Fruit fly (Drosophila melanogaster) whole organism, embryonic: ENCODE measurements around the gene CG8568.
A peak's percentile ranks its signal among the peaks of the same experiment; 100 is the strongest.

Source experiments
- Aef1 ChIP-seq: fragments of 200-800 bp; sonication (Bioruptor generic); IDR thresholded peaks from 3 replicates; pipeline ENCODE4 v1.3.6; 2022; ENCODE audit warnings: missing biosample characterization, missing genetic modification characterization
- CG1024 ChIP-seq: fragments of 200-800 bp; sonication (Bioruptor generic); IDR thresholded peaks from 2 replicates; pipeline ENCODE4 v1.3.6; 2022; ENCODE audit warnings: missing biosample characterization, missing genetic modification characterization
- CG10274 ChIP-seq: fragments of 200-800 bp; sonication (Bioruptor generic); optimal IDR thresholded peaks from 3 replicates; lab custom pipeline; 2017; ENCODE audit warnings: missing biosample characterization, mild to moderate bottlenecking, missing genetic modification characterization
- CG10979 ChIP-seq: fragments of 200-800 bp; sonication (Bioruptor generic); optimal IDR thresholded peaks from 2 replicates; lab custom pipeline; 2018; ENCODE audit warnings: missing biosample characterization, mild to moderate bottlenecking, missing genetic modification characterization, moderate library complexity
- CG1233 ChIP-seq: fragments of 200-800 bp; sonication (Bioruptor generic); optimal IDR thresholded peaks from 4 replicates; lab custom pipeline; 2018; ENCODE audit warnings: missing biosample characterization, mild to moderate bottlenecking, missing genetic modification characterization
- CG12659 ChIP-seq: fragments of 200-800 bp; sonication (Bioruptor generic); optimal IDR thresholded peaks from 3 replicates; lab custom pipeline; 2017; ENCODE audit warnings: mild to moderate bottlenecking, missing biosample characterization, missing genetic modification reagents, missing genetic modification characterization
- CG12942 ChIP-seq: fragments of 200-800 bp; sonication (Bioruptor generic); optimal IDR thresholded peaks from 3 replicates; lab custom pipeline; 2016; ENCODE audit warnings: missing biosample characterization, missing genetic modification characterization
- CG13287 ChIP-seq: fragments of 200-800 bp; sonication (Bioruptor generic); IDR thresholded peaks from 2 replicates; pipeline ENCODE4 v1.3.6; 2022; ENCODE audit warnings: missing biosample characterization, missing genetic modification characterization; ENCODE audit not compliant: partially characterized antibody
- CG13296 ChIP-seq: fragments of 200-800 bp; sonication (Bioruptor generic); optimal IDR thresholded peaks from 3 replicates; lab custom pipeline; 2018; ENCODE audit warnings: missing biosample characterization, mild to moderate bottlenecking, missing genetic modification characterization
- CG15011 ChIP-seq: fragments of 200-800 bp; sonication (Bioruptor generic); optimal IDR thresholded peaks from 3 replicates; lab custom pipeline; 2018; ENCODE audit warnings: missing biosample characterization, mild to moderate bottlenecking, missing genetic modification characterization
- CG1529 ChIP-seq: fragments of 200-800 bp; sonication (Bioruptor generic); optimal IDR thresholded peaks from 3 replicates; lab custom pipeline; 2018; ENCODE audit warnings: missing biosample characterization, missing genetic modification characterization
- CG15479 ChIP-seq: fragments of 200-800 bp; sonication (Bioruptor generic); optimal IDR thresholded peaks from 3 replicates; lab custom pipeline; 2019; ENCODE audit warnings: missing biosample characterization, mild to moderate bottlenecking, missing genetic modification characterization, moderate library complexity
- CG17612 ChIP-seq: fragments of 200-800 bp; sonication (Bioruptor generic); IDR thresholded peaks from 2 replicates; pipeline ENCODE4 v1.3.6; 2022; ENCODE audit warnings: missing biosample characterization, missing genetic modification characterization
- CG2116 ChIP-seq: fragments of 200-800 bp; sonication (Bioruptor generic); optimal IDR thresholded peaks from 3 replicates; lab custom pipeline; 2018; ENCODE audit warnings: missing biosample characterization, mild to moderate bottlenecking, missing genetic modification characterization
- CG2129 ChIP-seq: fragments of 200-800 bp; sonication (Bioruptor generic); IDR thresholded peaks from 2 replicates; pipeline ENCODE4 v1.3.6; 2022; ENCODE audit warnings: missing biosample characterization, missing genetic modification characterization; ENCODE audit not compliant: partially characterized antibody
- CG2202 ChIP-seq: fragments of 200-800 bp; sonication (Bioruptor generic); optimal IDR thresholded peaks from 2 replicates; lab custom pipeline; 2018; ENCODE audit warnings: missing biosample characterization, mild to moderate bottlenecking, missing genetic modification characterization
- CG3065 ChIP-seq: fragments of 200-800 bp; sonication (Bioruptor generic); optimal IDR thresholded peaks from 2 replicates; lab custom pipeline; 2016; ENCODE audit warnings: missing biosample characterization, missing genetic modification characterization
- CG31441 ChIP-seq: fragments of 200-800 bp; sonication (Bioruptor generic); IDR thresholded peaks from 2 replicates; pipeline ENCODE4 v1.3.6; 2022; ENCODE audit warnings: missing biosample characterization, missing genetic modification characterization
- CG7556 ChIP-seq: fragments of 200-800 bp; sonication (Bioruptor generic); optimal IDR thresholded peaks from 2 replicates; lab custom pipeline; 2017; ENCODE audit warnings: missing biosample characterization, mild to moderate bottlenecking, missing genetic modification characterization
- CG7745 ChIP-seq: fragments of 200-800 bp; sonication (Bioruptor generic); optimal IDR thresholded peaks from 2 replicates; lab custom pipeline; 2018; ENCODE audit warnings: missing biosample characterization, mild to moderate bottlenecking, missing genetic modification characterization, moderate library complexity
- CG7928 ChIP-seq: fragments of 200-800 bp; sonication (Bioruptor generic); optimal IDR thresholded peaks from 2 replicates; lab custom pipeline; 2017; ENCODE audit warnings: missing biosample characterization, mild to moderate bottlenecking, missing genetic modification characterization
- CG9797 ChIP-seq: fragments of 200-800 bp; sonication (Bioruptor generic); optimal IDR thresholded peaks from 3 replicates; lab custom pipeline; 2018; ENCODE audit warnings: missing biosample characterization, mild to moderate bottlenecking, missing genetic modification characterization
- CG9817 ChIP-seq: fragments of 200-800 bp; sonication (Bioruptor generic); optimal IDR thresholded peaks from 2 replicates; lab custom pipeline; 2018; ENCODE audit warnings: missing biosample characterization, mild to moderate bottlenecking, missing genetic modification characterization, moderate library complexity
- Hr78 ChIP-seq, 2 experiments: fragments of 200-800 bp in 1 of 2; fragments of >200 bp in 1 of 2; sonication (Bioruptor generic) in 1 of 2; optimal IDR thresholded peaks; 2 replicates each; lab custom pipeline; 2017 to 2019; ENCODE audit warnings: missing biosample characterization in 2 of 2, missing genetic modification characterization in 2 of 2, mild to moderate bottlenecking in 1 of 2, moderate library complexity in 1 of 2
- PHDP ChIP-seq: fragments of 200-800 bp; sonication (Bioruptor generic); optimal IDR thresholded peaks from 3 replicates; lab custom pipeline; 2018; ENCODE audit warnings: missing biosample characterization, mild to moderate bottlenecking, missing genetic modification characterization, moderate library complexity
- Pdp1 ChIP-seq, 2 experiments: fragments of 200-800 bp; sonication (Bioruptor generic); optimal IDR thresholded peaks; 3 replicates each; lab custom pipeline; 2016; ENCODE audit warnings: missing biosample characterization in 2 of 2, missing genetic modification characterization in 2 of 2, mild to moderate bottlenecking in 1 of 2, moderate library complexity in 1 of 2
- Ravus ChIP-seq: fragments of 200-800 bp; sonication (Bioruptor generic); IDR thresholded peaks from 2 replicates; pipeline ENCODE4 v1.3.6; 2022; ENCODE audit warnings: missing biosample characterization, missing genetic modification characterization
- Sry-δ ChIP-seq: fragments of 200-800 bp; sonication (Bioruptor generic); optimal IDR thresholded peaks from 2 replicates; lab custom pipeline; 2016; ENCODE audit warnings: missing biosample characterization, missing genetic modification characterization
- amos ChIP-seq: fragments of 200-800 bp; sonication (Bioruptor generic); IDR thresholded peaks from 2 replicates; pipeline ENCODE4 v1.3.6; 2022; ENCODE audit warnings: missing biosample characterization, missing genetic modification characterization; ENCODE audit not compliant: partially characterized antibody
- bsh ChIP-seq, 2 experiments: fragments of 200-800 bp; sonication (Bioruptor generic); optimal IDR thresholded peaks; 2 replicates each; lab custom pipeline; 2017 to 2018; ENCODE audit warnings: mild to moderate bottlenecking in 2 of 2, missing biosample characterization in 2 of 2, missing genetic modification characterization in 2 of 2, moderate library complexity in 1 of 2
- btn ChIP-seq: fragments of 200-800 bp; sonication (Bioruptor generic); optimal IDR thresholded peaks from 2 replicates; lab custom pipeline; 2016; ENCODE audit warnings: missing biosample characterization, missing genetic modification characterization
- crol ChIP-seq: fragments of 200-800 bp; sonication (Bioruptor generic); IDR thresholded peaks from 2 replicates; pipeline ENCODE4 v1.3.6; 2022; ENCODE audit warnings: missing biosample characterization, missing genetic modification characterization
- dan ChIP-seq: fragments of 200-800 bp; sonication (Bioruptor generic); IDR thresholded peaks from 2 replicates; pipeline ENCODE4 v1.3.6; 2022; ENCODE audit warnings: missing biosample characterization, missing genetic modification characterization
- gem ChIP-seq: fragments of 200-800 bp; sonication (Bioruptor generic); optimal IDR thresholded peaks from 2 replicates; lab custom pipeline; 2019; ENCODE audit warnings: missing biosample characterization, mild to moderate bottlenecking, missing genetic modification characterization, moderate library complexity
- gsb ChIP-seq: fragments of 200-800 bp; sonication (Bioruptor generic); IDR thresholded peaks from 2 replicates; pipeline ENCODE4 v1.3.6; 2022; ENCODE audit warnings: missing biosample characterization, missing genetic modification characterization
- gt ChIP-seq: fragments of 200-800 bp; sonication (Bioruptor generic); IDR thresholded peaks from 2 replicates; pipeline ENCODE4 v1.3.6; 2022; ENCODE audit warnings: missing biosample characterization, missing genetic modification characterization
- ham ChIP-seq: fragments of 200-800 bp; sonication (Bioruptor generic); IDR thresholded peaks from 2 replicates; pipeline ENCODE4 v1.3.6; 2022; ENCODE audit warnings: missing biosample characterization, missing genetic modification characterization
- insv ChIP-seq, 2 experiments: fragments of 200-800 bp; sonication (Bioruptor generic); optimal IDR thresholded peaks; 3 replicates each; lab custom pipeline; 2016 to 2018; ENCODE audit warnings: missing biosample characterization in 2 of 2, missing genetic modification characterization in 2 of 2
- lov ChIP-seq, 2 experiments: fragments of 200-800 bp in 1 of 2; fragments of >200 bp in 1 of 2; sonication (Bioruptor generic) in 1 of 2; IDR thresholded peaks in 1 of 2; optimal IDR thresholded peaks in 1 of 2; 2 replicates in 1 of 2; 3 replicates in 1 of 2; pipeline versions ENCODE4 v1.3.6 to Lab custom; 2017 to 2022; ENCODE audit warnings: missing biosample characterization in 1 of 2, missing genetic modification characterization in 1 of 2
- odd ChIP-seq: fragments of 200-800 bp; sonication (Bioruptor generic); optimal IDR thresholded peaks from 2 replicates; lab custom pipeline; 2017; ENCODE audit warnings: missing biosample characterization, mild to moderate bottlenecking, missing genetic modification characterization
- pan ChIP-seq, 4 experiments: fragments of >200 bp in 3 of 4; fragments of 200-800 bp in 1 of 4; sonication (Bioruptor generic) in 1 of 4; optimal IDR thresholded peaks in 3 of 4; IDR thresholded peaks in 1 of 4; 2 replicates each; pipeline versions ENCODE4 v1.3.6 to Lab custom; 2017 to 2022; ENCODE audit warnings: missing biosample characterization in 2 of 4, missing genetic modification characterization in 2 of 4, mixed read lengths in 1 of 4
- pita ChIP-seq: fragments of 200-800 bp; sonication (Bioruptor generic); optimal IDR thresholded peaks from 2 replicates; lab custom pipeline; 2017; ENCODE audit warnings: missing biosample characterization, mild to moderate bottlenecking, missing genetic modification characterization
- pros ChIP-seq: fragments of 200-800 bp; sonication (Bioruptor generic); optimal IDR thresholded peaks from 3 replicates; lab custom pipeline; 2019; ENCODE audit warnings: missing biosample characterization, mild to moderate bottlenecking, missing genetic modification characterization, moderate library complexity
- slp2 ChIP-seq: fragments of 200-800 bp; sonication (Bioruptor generic); optimal IDR thresholded peaks from 2 replicates; lab custom pipeline; 2016; ENCODE audit warnings: missing biosample characterization, missing genetic modification characterization
- stwl ChIP-seq: fragments of 200-800 bp; sonication (Bioruptor generic); optimal IDR thresholded peaks from 3 replicates; lab custom pipeline; 2018; ENCODE audit warnings: missing biosample characterization, mild to moderate bottlenecking, missing genetic modification characterization, moderate library complexity
- tup ChIP-seq: fragments of 200-800 bp; sonication (Bioruptor generic); optimal IDR thresholded peaks from 2 replicates; lab custom pipeline; 2016; ENCODE audit warnings: missing biosample characterization, mild to moderate bottlenecking, missing genetic modification characterization, moderate library complexity
- unpg ChIP-seq: fragments of 200-800 bp; sonication (Bioruptor generic); optimal IDR thresholded peaks from 3 replicates; lab custom pipeline; 2018; ENCODE audit warnings: missing biosample characterization, mild to moderate bottlenecking, missing genetic modification characterization, moderate library complexity
- wdn ChIP-seq: fragments of 200-800 bp; sonication (Bioruptor generic); IDR thresholded peaks from 2 replicates; pipeline ENCODE4 v1.3.6; 2022; ENCODE audit warnings: missing biosample characterization, missing genetic modification characterization

The CG8568 gene

dm6 chrX:17472930-17473668, 20.8 kb upstream of the CG8568 start (continued):
- TF ChIP-seq amos (GFP tag; lab: Robert Waterston, UW) (no peak), pros (GFP tag; lab: Kevin White, UChicago) (no peak), Pdp1 (GFP tag; optimal IDR thresholded peaks at IDR 0.05; lab: Kevin White, UChicago) (no peak), CG9797 (GFP tag; lab: Kevin White, UChicago) (no peak), dan (GFP tag; lab: Robert Waterston, UW) (no peak), slp2 (GFP tag; lab: Kevin White, UChicago) (no peak), CG1024 (GFP tag; lab: Robert Waterston, UW) (0 out of 2 replicates have a peak, but pooled peaks have one; percentile 13), gem (peak; percentile 34), CG2116 (no peak), CG15479 (GFP tag; lab: Kevin White, UChicago) (peak; percentile 81), CG15011 (GFP tag; lab: Kevin White, UChicago) (no peak), Ravus (no peak), Hr78 (GFP tag; optimal IDR thresholded peaks at IDR 0.05; lab: Kevin White, UChicago) (no peak), CG10979 (tag; lab: Kevin White, UChicago) (no peak), PHDP (tag; lab: Kevin White, UChicago) (peak; percentile 8), CG3065 (GFP tag; lab: Kevin White, UChicago) (no peak), Aef1 (GFP tag; lab: Robert Waterston, UW) (no peak), bsh (GFP tag; optimal IDR thresholded peaks at IDR 0.05; lab: Kevin White, UChicago) (peak in 1 of 2 experiments; percentile 56), CG9817 (no peak), CG7556 (GFP tag; lab: Kevin White, UChicago) (no peak), CG1233 (GFP tag; lab: Kevin White, UChicago) (no peak), tup (GFP tag; lab: Kevin White, UChicago) (peak; percentile 14), CG12659 (GFP tag; lab: Kevin White, UChicago) (no peak), CG7745 (no peak), unpg (GFP tag; lab: Kevin White, UChicago) (peak; percentile 16), CG12942 (no peak), ham (GFP tag; lab: Robert Waterston, UW) (no peak), CG31441 (GFP tag; lab: Robert Waterston, UW) (no peak), CG7928 (GFP tag; lab: Kevin White, UChicago) (no peak), CG2202 (tag; lab: Kevin White, UChicago) (peak; percentile 26), CG2129 (GFP tag; lab: Robert Waterston, UW) (no peak), insv (GFP tag; optimal IDR thresholded peaks at IDR 0.05; lab: Kevin White, UChicago) (no peak), pita (GFP tag; lab: Kevin White, UChicago) (no peak), CG10274 (GFP tag; lab: Kevin White, UChicago) (no peak), pan (optimal IDR thresholded peaks at IDR 0.05; lab: Kevin White, UChicago) (no peak), pan (GFP tag; optimal IDR thresholded peaks at IDR 0.05 in 1 of 2, IDR thresholded peaks at IDR 0.05 in 1 of 2) (no peak), btn (GFP tag; lab: Kevin White, UChicago) (no peak), CG13296 (GFP tag; lab: Kevin White, UChicago) (no peak), Sry-δ (GFP tag; lab: Kevin White, UChicago) (no peak), lov (optimal IDR thresholded peaks at IDR 0.05; lab: Kevin White, UChicago) (no peak), lov (GFP tag; IDR thresholded peaks at IDR 0.05; lab: Robert Waterston, UW) (no peak), odd (GFP tag; lab: Kevin White, UChicago) (peak; percentile 34), crol (GFP tag; lab: Robert Waterston, UW) (no peak), CG17612 (GFP tag; lab: Robert Waterston, UW) (no peak), gsb (no peak), wdn (GFP tag; lab: Robert Waterston, UW) (no peak), CG1529 (GFP tag; lab: Kevin White, UChicago) (peak; percentile 14), stwl (tag; lab: Kevin White, UChicago) (no peak), gt (GFP tag; lab: Robert Waterston, UW) (no peak), CG13287 (GFP tag; lab: Robert Waterston, UW) (no peak)
